Fruit fly (Drosophila melanogaster): ENCODE data around the gene CG42788.

Gene CG42788

DNA sequence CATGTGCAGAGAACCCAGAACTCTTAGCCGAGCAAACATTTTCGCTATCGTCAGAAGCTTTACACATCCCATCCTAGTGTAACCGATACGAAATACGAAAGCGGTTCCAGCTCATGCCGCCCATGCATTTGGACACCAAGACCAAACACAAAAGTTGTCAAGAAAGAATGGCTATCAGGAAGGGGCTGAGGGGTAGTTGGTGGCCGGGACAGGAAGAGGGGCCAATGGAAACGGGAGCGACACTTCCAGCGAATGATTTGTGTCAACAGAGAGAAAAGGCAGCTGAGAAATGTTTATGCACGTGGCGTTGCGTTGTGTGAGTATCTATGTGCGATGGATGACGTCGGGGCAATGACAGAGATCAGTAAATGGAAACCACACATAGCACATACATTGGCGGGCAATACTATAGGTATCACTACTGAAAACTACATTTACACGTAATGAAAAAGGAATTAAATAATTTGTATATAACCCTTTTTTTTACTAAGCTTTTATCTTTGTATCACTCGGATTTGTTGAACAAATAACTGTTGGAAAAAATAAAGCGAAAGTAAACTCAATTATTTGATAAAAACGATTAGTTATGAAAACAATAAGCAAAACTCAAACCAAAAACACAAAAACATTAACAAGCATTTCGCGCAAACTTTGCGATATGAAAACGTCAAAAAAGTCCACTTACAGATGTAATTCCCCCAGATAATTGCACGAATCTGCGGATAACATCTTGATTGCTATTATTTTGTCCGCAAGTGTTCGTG is 17.1 kb downstream of the CG42788 start (continued):
- peak; percentile 33; the same call in 2 of the 3 replicates for TF ChIP-seq row (GFP tag; IDR thresholded peaks at IDR 0.05)
- no peak for TF ChIP-seq chn (GFP tag; optimal IDR thresholded peaks at IDR 0.05)
- TF ChIP-seq CG11247 (GFP tag; IDR thresholded peaks at IDR 0.05), result no peak
- no peak for TF ChIP-seq stc (GFP tag; IDR thresholded peaks at IDR 0.05)
- TF ChIP-seq pros (GFP tag; optimal IDR thresholded peaks at IDR 0.05), result no peak
- TF ChIP-seq Mes4 (GFP tag; optimal IDR thresholded peaks at IDR 0.05), result no peak
- no peak for TF ChIP-seq CG4328 (GFP tag; optimal IDR thresholded peaks at IDR 0.05)
- TF ChIP-seq wek (GFP tag; optimal IDR thresholded peaks at IDR 0.05), result no peak
- TF ChIP-seq CG11398 (GFP tag; optimal IDR thresholded peaks at IDR 0.05), result no peak
- peak in 1 of 2 experiments; percentile 9 for TF ChIP-seq dpn (GFP tag; optimal IDR thresholded peaks at IDR 0.05)
- no peak for TF ChIP-seq so (GFP tag; IDR thresholded peaks at IDR 0.05)
- TF ChIP-seq jing (GFP tag; optimal IDR thresholded peaks at IDR 0.05), result no peak
- no peak for TF ChIP-seq sna (GFP tag; IDR thresholded peaks at IDR 0.05; ENCODE audit: partially characterized antibody)
- no peak for TF ChIP-seq fu2 (GFP tag; optimal IDR thresholded peaks at IDR 0.05)
- TF ChIP-seq cas (GFP tag; IDR thresholded peaks at IDR 0.05), result no peak
- no peak for TF ChIP-seq Taf1 (GFP tag; IDR thresholded peaks at IDR 0.05)
- no peak for TF ChIP-seq CG10274 (GFP tag; optimal IDR thresholded peaks at IDR 0.05)
- TF ChIP-seq grn (GFP tag; optimal IDR thresholded peaks at IDR 0.05), result no peak
- peak; percentile 30 for TF ChIP-seq tin (GFP tag; optimal IDR thresholded peaks at IDR 0.05)
- no peak for TF ChIP-seq BtbVII (GFP tag; optimal IDR thresholded peaks at IDR 0.05)
- TF ChIP-seq D19A (tag; optimal IDR thresholded peaks at IDR 0.05), result peak; percentile 54
- no peak for TF ChIP-seq Doc3 (GFP tag; IDR thresholded peaks at IDR 0.05; ENCODE audit: partially characterized antibody)
- no peak for TF ChIP-seq Gsc (GFP tag; IDR thresholded peaks at IDR 0.05)
- TF ChIP-seq CG13123 (GFP tag; optimal IDR thresholded peaks at IDR 0.05), result no peak
- TF ChIP-seq CG7786 (GFP tag; optimal IDR thresholded peaks at IDR 0.05), result no peak
- TF ChIP-seq HmgZ (tag; optimal IDR thresholded peaks at IDR 0.05), result no peak
- TF ChIP-seq CG17802 (tag; optimal IDR thresholded peaks at IDR 0.05), result no peak
- no peak for TF ChIP-seq hbn (GFP tag; IDR thresholded peaks at IDR 0.05; ENCODE audit: partially characterized antibody)
- TF ChIP-seq Ssrp (tag; optimal IDR thresholded peaks at IDR 0.05), result peak; percentile 44
- TF ChIP-seq Dip2 (GFP tag; IDR thresholded peaks at IDR 0.05), result no peak
- peak; percentile 58 for TF ChIP-seq Blimp-1 (GFP tag; optimal IDR thresholded peaks at IDR 0.05)
- peak; percentile 45 for TF ChIP-seq CG8924 (tag; optimal IDR thresholded peaks at IDR 0.05)
- TF ChIP-seq CG6272 (GFP tag; IDR thresholded peaks at IDR 0.05), result no peak
- no peak for TF ChIP-seq GATAe (GFP tag; conservative IDR thresholded peaks at IDR 0.05)
- peak; percentile 60 for TF ChIP-seq Sox102F (GFP tag; optimal IDR thresholded peaks at IDR 0.05)
- TF ChIP-seq CG12391 (tag; optimal IDR thresholded peaks at IDR 0.05), result peak; percentile 39
- TF ChIP-seq CG34422 (GFP tag; IDR thresholded peaks at IDR 0.05), result no peak
- no peak for TF ChIP-seq Ets97D (GFP tag; optimal IDR thresholded peaks at IDR 0.05)
- TF ChIP-seq CG17359 (tag; optimal IDR thresholded peaks at IDR 0.05), result peak; percentile 41
- peak; percentile 78 for TF ChIP-seq nmo (GFP tag; optimal IDR thresholded peaks at IDR 0.05)
- TF ChIP-seq Med (GFP tag), result peak; percentile 62
- TF ChIP-seq gce (GFP tag; IDR thresholded peaks at IDR 0.05), result no peak
- peak; percentile 53 for TF ChIP-seq Oli (tag; optimal IDR thresholded peaks at IDR 0.05)
- TF ChIP-seq Jarid2 (GFP tag; optimal IDR thresholded peaks at IDR 0.05), result no peak
- no peak for TF ChIP-seq CG6765 (GFP tag; optimal IDR thresholded peaks at IDR 0.05)
- peak; percentile 55 for TF ChIP-seq CG14710 (tag; optimal IDR thresholded peaks at IDR 0.05)
- TF ChIP-seq eve (GFP tag; optimal IDR thresholded peaks at IDR 0.05), result peak in 1 of 2 experiments; percentile 74
- TF ChIP-seq Dip3 (GFP tag; optimal IDR thresholded peaks at IDR 0.05), result no peak
- TF ChIP-seq CG2712 (tag; optimal IDR thresholded peaks at IDR 0.05), result peak; percentile 62
- TF ChIP-seq CG15514 (GFP tag; optimal IDR thresholded peaks at IDR 0.05), result no peak
